Fruit fly (Drosophila melanogaster) whole organism, wandering third instar larva: ENCODE results near the gene CG43342.

Experiments used
- Dif ChIP-seq: fragments of 200-275, 200-300 bp; sonication (Bioruptor generic); optimal IDR thresholded peaks from 2 replicates; lab custom pipeline; 2018; ENCODE audit warnings: missing biosample characterization, missing genetic modification characterization; ENCODE audit not compliant: partially characterized antibody
- Hnf4 ChIP-seq: fragments of 200-800 bp; sonication (Bioruptor generic); optimal IDR thresholded peaks from 2 replicates; lab custom pipeline; 2016; ENCODE audit warnings: missing biosample characterization, mild to moderate bottlenecking, missing genetic modification characterization
- N ChIP-seq: fragments of >200 bp; optimal IDR thresholded peaks from 2 replicates; lab custom pipeline; 2018; ENCODE audit warnings: missing biosample characterization, missing external identifiers, missing genetic modification characterization
- br ChIP-seq: fragments of 200-800 bp; sonication (Bioruptor generic); optimal IDR thresholded peaks from 2 replicates; lab custom pipeline; 2016; ENCODE audit warnings: missing biosample characterization, missing genetic modification characterization
- fru ChIP-seq: fragments of 200-800 bp; sonication (Bioruptor generic); optimal IDR thresholded peaks from 3 replicates; lab custom pipeline; 2016; ENCODE audit warnings: missing biosample characterization, mild to moderate bottlenecking, missing genetic modification characterization
- h ChIP-seq: fragments of 200-800 bp; sonication (Bioruptor generic); optimal IDR thresholded peaks from 3 replicates; lab custom pipeline; 2016; ENCODE audit warnings: missing biosample characterization, mild to moderate bottlenecking, missing genetic modification characterization
- pan ChIP-seq: fragments of >200 bp; optimal IDR thresholded peaks from 2 replicates; lab custom pipeline; 2017
- psq ChIP-seq: fragments of 200-800 bp; sonication (Bioruptor generic); optimal IDR thresholded peaks from 3 replicates; lab custom pipeline; 2017; ENCODE audit warnings: missing biosample characterization, mild to moderate bottlenecking, missing genetic modification characterization, moderate library complexity
- rgr ChIP-seq: fragments of 200-800 bp; sonication (Bioruptor generic); optimal IDR thresholded peaks from 3 replicates; lab custom pipeline; 2016; ENCODE audit warnings: missing biosample characterization, mild to moderate bottlenecking, missing genetic modification characterization
- woc ChIP-seq: sonication (Bioruptor generic); optimal IDR thresholded peaks from 2 replicates; lab custom pipeline; 2016; ENCODE audit warnings: missing biosample characterization, mild to moderate bottlenecking, missing genetic modification characterization

- no peak for TF ChIP-seq Dif (GFP tag; lab: Kevin White, UChicago)
- no peak for TF ChIP-seq woc (GFP tag; lab: Kevin White, UChicago)
- no peak for TF ChIP-seq pan (lab: Kevin White, UChicago)
- no peak for TF ChIP-seq Hnf4 (GFP tag; lab: Kevin White, UChicago)
- TF ChIP-seq br (GFP tag; lab: Kevin White, UChicago): no peak
- no peak for TF ChIP-seq rgr
- TF ChIP-seq N (GFP tag; lab: Kevin White, UChicago): no peak
- no peak for TF ChIP-seq h
- no peak for TF ChIP-seq fru
- no peak for TF ChIP-seq psq (GFP tag; lab: Kevin White, UChicago)
Measured at dm6 chr3R:22351396-22351795, 29.7 kb upstream of the CG43342 start, which contains the start of gene rdhB.
